Fruit fly (Drosophila melanogaster) whole organism, pupa: Measurements from ENCODE around the gene CG33928.

Source experiments
- CG34367 ChIP-seq: fragments of 200-800 bp; sonication (Bioruptor generic); optimal IDR thresholded peaks from 2 replicates; lab custom pipeline; 2018; ENCODE audit warnings: missing biosample characterization, mild to moderate bottlenecking, missing genetic modification characterization
- Pif1A ChIP-seq: fragments of 200-800 bp; sonication (Bioruptor generic); optimal IDR thresholded peaks from 3 replicates; lab custom pipeline; 2016; ENCODE audit warnings: missing biosample characterization, missing genetic modification characterization

- TF ChIP-seq Pif1A (GFP tag; lab: Kevin White, UChicago) (no peak), CG34367 (tag; lab: Kevin White, UChicago) (no peak)
Observed at dm6 chr2L:17471524-17471923, 35.1 kb upstream of the CG33928 start, which contains the start of gene Sgt.
